Worm (Caenorhabditis elegans) whole organism, L4/young adult: ENCODE data around the gene H19J13.2.

Experiments
- W03F9.2 ChIP-seq: fragments of 150-350 bp; optimal IDR thresholded peaks from 2 replicates; lab custom pipeline; 2014; ENCODE audit warnings: missing biosample characterization, missing genetic modification characterization
- dao-5 ChIP-seq: sonication (generic microtip); optimal IDR thresholded peaks from 2 replicates; lab custom pipeline; 2016; ENCODE audit warnings: missing genotype, missing genetic modification characterization, moderate library complexity, missing compliant biosample characterization
- him-1 ChIP-seq: sonication (generic microtip); optimal IDR thresholded peaks from 2 replicates; lab custom pipeline; 2016; ENCODE audit warnings: missing genotype, missing genetic modification reagents, missing genetic modification characterization, missing compliant biosample characterization

The H19J13.2 gene

DNA sequence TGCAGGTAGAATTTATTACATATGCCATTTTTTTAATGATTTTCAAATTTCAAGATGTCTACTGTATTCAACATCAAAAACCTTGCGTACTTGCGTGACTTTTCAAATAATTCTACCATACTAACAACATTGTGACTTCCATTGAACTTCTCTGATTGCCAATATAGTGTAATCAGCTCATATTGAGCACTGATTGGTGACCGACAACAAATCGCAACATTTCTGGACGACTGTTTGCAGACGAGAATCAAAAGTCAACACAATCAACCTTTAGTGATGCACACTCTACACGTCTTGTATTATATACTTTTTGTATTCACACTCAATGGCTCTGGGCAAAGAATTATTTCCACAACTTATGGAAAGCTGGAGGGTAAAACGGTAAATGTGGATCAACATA, 32.3 kb downstream of the H19J13.2 start, which contains the start of gene cest-3:
Gene cest-3, plus strand, starts transcription at position 190 of the 400 bp plus-strand sequence.
- TF ChIP-seq W03F9.2 (tag; lab: Kevin White, UChicago): no peak
- TF ChIP-seq dao-5 (tag; lab: Kevin White, UChicago): no peak
- TF ChIP-seq him-1 (tag; lab: Kevin White, UChicago): no peak

- TF ChIP-seq dao-5 (tag; lab: Kevin White, UChicago) (no peak), him-1 (tag; lab: Kevin White, UChicago) (no peak), W03F9.2 (tag; lab: Kevin White, UChicago) (no peak)
Observed at ce11 chrX:12235388-12235787, 38.4 kb downstream of the H19J13.2 start, which contains the start of gene C23H4.6. TSS of gene C23H4.6 (plus strand) at chrX:12235606.

- TF ChIP-seq him-1 (tag; lab: Kevin White, UChicago) (no peak), W03F9.2 (tag; lab: Kevin White, UChicago) (no peak), dao-5 (tag; lab: Kevin White, UChicago) (no peak)
Observed at ce11 chrX:12234424-12234823, 39.3 kb downstream of the H19J13.2 start.

- TF ChIP-seq him-1 (tag; lab: Kevin White, UChicago): no peak
- no peak for TF ChIP-seq W03F9.2 (tag; lab: Kevin White, UChicago)
- no peak for TF ChIP-seq dao-5 (tag; lab: Kevin White, UChicago)
Observed at ce11 chrX:12230357-12230756, 43.4 kb downstream of the H19J13.2 start.

ce11 chrX:12229651-12230050, 44.1 kb downstream of the H19J13.2 start, which contains the start of gene cest-7:
TSS of gene cest-7 (plus strand) at chrX:12229951.
- TF ChIP-seq W03F9.2 (tag; lab: Kevin White, UChicago): no peak
- TF ChIP-seq him-1 (tag; lab: Kevin White, UChicago): no peak
- no peak for TF ChIP-seq dao-5 (tag; lab: Kevin White, UChicago)

DNA sequence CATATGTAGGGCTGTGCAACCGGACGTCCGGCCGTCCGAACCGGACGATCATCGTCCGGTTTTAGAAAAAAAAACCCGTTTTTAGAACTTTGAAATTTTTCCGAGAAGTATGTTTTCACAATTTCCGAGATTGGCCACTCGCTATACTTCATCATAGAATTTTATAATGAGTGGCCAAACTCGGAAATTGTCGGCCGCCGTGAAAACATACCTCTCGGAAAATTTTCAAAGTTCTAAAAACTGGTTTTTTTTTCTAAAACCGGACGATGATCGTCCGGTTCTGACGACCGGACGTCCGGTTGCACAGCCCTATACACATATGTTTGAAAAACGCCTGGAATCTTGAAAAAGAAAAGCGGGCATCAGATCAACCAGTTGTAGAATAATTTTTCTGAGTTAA, 46.6 kb downstream of the H19J13.2 start:
- no peak for TF ChIP-seq dao-5 (tag; lab: Kevin White, UChicago)
- TF ChIP-seq him-1 (tag; lab: Kevin White, UChicago): no peak
- no peak for TF ChIP-seq W03F9.2 (tag; lab: Kevin White, UChicago)

ce11 chrX:12225970-12226369, 47.8 kb downstream of the H19J13.2 start, which contains the start of gene cest-9.1:
TSS of gene cest-9.1 (plus strand) at chrX:12226182.
- no peak for TF ChIP-seq him-1 (tag; lab: Kevin White, UChicago)
- TF ChIP-seq dao-5 (tag; lab: Kevin White, UChicago): no peak
- no peak for TF ChIP-seq W03F9.2 (tag; lab: Kevin White, UChicago)
